Fruit fly (Drosophila melanogaster) whole organism, embryonic: ENCODE data around the gene Rnp4F.

ENCODE experiments used
- Aef1 ChIP-seq: fragments of 200-800 bp; sonication (Bioruptor generic); IDR thresholded peaks from 3 replicates; pipeline ENCODE4 v1.3.6; 2022; ENCODE audit warnings: missing biosample characterization, missing genetic modification characterization
- Atf6 ChIP-seq: fragments of 200-800 bp; sonication (Bioruptor generic); IDR thresholded peaks from 2 replicates; pipeline ENCODE4 v1.3.6; 2022; ENCODE audit warnings: missing biosample characterization, missing genetic modification characterization
- BEAF-32 ChIP-seq: fragments of 200-800 bp; sonication (Bioruptor generic); optimal IDR thresholded peaks from 3 replicates; lab custom pipeline; 2017; ENCODE audit warnings: missing biosample characterization, missing genetic modification characterization, mild to moderate bottlenecking, moderate library complexity, missing genetic modification reagents
- CG10147 ChIP-seq: fragments of 200-800 bp; sonication (Bioruptor generic); optimal IDR thresholded peaks from 2 replicates; lab custom pipeline; 2019; ENCODE audit warnings: missing biosample characterization, mild to moderate bottlenecking, missing genetic modification characterization, moderate library complexity
- CG10209 ChIP-seq: fragments of 200-800 bp; sonication (Bioruptor generic); optimal IDR thresholded peaks from 3 replicates; lab custom pipeline; 2017; ENCODE audit warnings: missing biosample characterization, mild to moderate bottlenecking, missing genetic modification characterization, missing genetic modification reagents
- CG10274 ChIP-seq: fragments of 200-800 bp; sonication (Bioruptor generic); optimal IDR thresholded peaks from 3 replicates; lab custom pipeline; 2017; ENCODE audit warnings: missing biosample characterization, mild to moderate bottlenecking, missing genetic modification characterization
- CG10321 ChIP-seq: fragments of 200-800 bp; sonication (Bioruptor generic); IDR thresholded peaks from 2 replicates; pipeline ENCODE4 v1.3.6; 2022; ENCODE audit warnings: missing biosample characterization, missing genetic modification characterization
- CG10431 ChIP-seq: fragments of 200-800 bp; sonication (Bioruptor generic); optimal IDR thresholded peaks from 3 replicates; lab custom pipeline; 2018; ENCODE audit warnings: missing biosample characterization, mild to moderate bottlenecking, missing genetic modification characterization
- CG10462 ChIP-seq: fragments of 200-800 bp; sonication (Bioruptor generic); optimal IDR thresholded peaks from 2 replicates; lab custom pipeline; 2016; ENCODE audit warnings: missing biosample characterization, missing genetic modification characterization
- CG10565 ChIP-seq: fragments of 200-800 bp; sonication (Bioruptor generic); optimal IDR thresholded peaks from 3 replicates; lab custom pipeline; 2016; ENCODE audit warnings: missing biosample characterization, mild to moderate bottlenecking, missing genetic modification characterization
- CG11456 ChIP-seq: fragments of 200-800 bp; sonication (Bioruptor generic); IDR thresholded peaks from 3 replicates; pipeline ENCODE4 v1.3.6; 2022; ENCODE audit warnings: missing biosample characterization, missing genetic modification characterization
- CG11695 ChIP-seq: fragments of 200-800 bp; sonication (Bioruptor generic); IDR thresholded peaks from 3 replicates; pipeline ENCODE4 v1.3.6; 2022; ENCODE audit warnings: missing biosample characterization, missing genetic modification characterization
- CG12391 ChIP-seq: fragments of 200-800 bp; sonication (Bioruptor generic); optimal IDR thresholded peaks from 3 replicates; lab custom pipeline; 2018; ENCODE audit warnings: missing biosample characterization, mild to moderate bottlenecking, missing genetic modification characterization, moderate library complexity
- CG14014 ChIP-seq: fragments of 200-800 bp; sonication (Bioruptor generic); IDR thresholded peaks from 2 replicates; pipeline ENCODE4 v1.3.6; 2022; ENCODE audit warnings: missing biosample characterization, missing genetic modification characterization
- CG1647 ChIP-seq: fragments of 200-800 bp; sonication (Bioruptor generic); optimal IDR thresholded peaks from 3 replicates; lab custom pipeline; 2016; ENCODE audit warnings: missing biosample characterization, missing genetic modification characterization
- CG16813 ChIP-seq: fragments of 200-800 bp; sonication (Bioruptor generic); IDR thresholded peaks from 3 replicates; pipeline ENCODE4 v1.3.6; 2022; ENCODE audit warnings: missing biosample characterization, missing genetic modification characterization; ENCODE audit not compliant: partially characterized antibody
- CG17186 ChIP-seq: fragments of 200-800 bp; sonication (Bioruptor generic); optimal IDR thresholded peaks from 3 replicates; lab custom pipeline; 2017; ENCODE audit warnings: missing biosample characterization, missing genetic modification reagents, missing genetic modification characterization
- CG18476 ChIP-seq: fragments of 200-800 bp; sonication (Bioruptor generic); optimal IDR thresholded peaks from 2 replicates; lab custom pipeline; 2016; ENCODE audit warnings: missing biosample characterization, mild to moderate bottlenecking, missing genetic modification characterization
- CG2116 ChIP-seq: fragments of 200-800 bp; sonication (Bioruptor generic); optimal IDR thresholded peaks from 3 replicates; lab custom pipeline; 2018; ENCODE audit warnings: missing biosample characterization, mild to moderate bottlenecking, missing genetic modification characterization
- CG2120 ChIP-seq: fragments of 200-800 bp; sonication (Bioruptor generic); optimal IDR thresholded peaks from 3 replicates; lab custom pipeline; 2016; ENCODE audit warnings: missing biosample characterization, missing genetic modification characterization
- CG2678 ChIP-seq: fragments of 200-800 bp; sonication (Bioruptor generic); optimal IDR thresholded peaks from 3 replicates; lab custom pipeline; 2019; ENCODE audit warnings: missing biosample characterization, mild to moderate bottlenecking, missing genetic modification characterization, moderate library complexity
- CG2889 ChIP-seq: fragments of 200-800 bp; sonication (Bioruptor generic); IDR thresholded peaks from 3 replicates; pipeline ENCODE4 v1.3.6; 2022; ENCODE audit warnings: missing biosample characterization, missing genetic modification characterization
- CG3407 ChIP-seq: fragments of 200-800 bp; sonication (Bioruptor generic); optimal IDR thresholded peaks from 2 replicates; lab custom pipeline; 2018; ENCODE audit warnings: missing biosample characterization, mild to moderate bottlenecking, missing genetic modification characterization
- CG4707 ChIP-seq: fragments of 200-800 bp; sonication (Bioruptor generic); optimal IDR thresholded peaks from 2 replicates; lab custom pipeline; 2018; ENCODE audit warnings: missing biosample characterization, mild to moderate bottlenecking, missing genetic modification characterization, moderate library complexity
- CG9437 ChIP-seq: fragments of 200-800 bp; sonication (Bioruptor generic); optimal IDR thresholded peaks from 2 replicates; lab custom pipeline; 2018; ENCODE audit warnings: missing biosample characterization, mild to moderate bottlenecking, missing genetic modification characterization
- CG9797 ChIP-seq: fragments of 200-800 bp; sonication (Bioruptor generic); optimal IDR thresholded peaks from 3 replicates; lab custom pipeline; 2018; ENCODE audit warnings: missing biosample characterization, mild to moderate bottlenecking, missing genetic modification characterization
- CG9817 ChIP-seq: fragments of 200-800 bp; sonication (Bioruptor generic); optimal IDR thresholded peaks from 2 replicates; lab custom pipeline; 2018; ENCODE audit warnings: missing biosample characterization, mild to moderate bottlenecking, missing genetic modification characterization, moderate library complexity
- CTCF ChIP-seq: fragments of 200-800 bp; sonication (Bioruptor generic); optimal IDR thresholded peaks from 2 replicates; lab custom pipeline; 2017; ENCODE audit warnings: missing biosample characterization, mild to moderate bottlenecking, missing genetic modification characterization, moderate library complexity
- Dfd ChIP-seq, 2 experiments: fragments of >200 bp; optimal IDR thresholded peaks; 2 replicates each; lab custom pipeline; 2017; ENCODE audit warnings: missing biosample characterization in 2 of 2, missing genetic modification characterization in 2 of 2
- HmgD ChIP-seq: fragments of 200-800 bp; sonication (Bioruptor generic); optimal IDR thresholded peaks from 3 replicates; lab custom pipeline; 2016; ENCODE audit warnings: missing biosample characterization, missing genetic modification characterization
- Nf-YA ChIP-seq: fragments of 200-800 bp; sonication (Bioruptor generic); IDR thresholded peaks from 2 replicates; pipeline ENCODE4 v1.3.6; 2022; ENCODE audit warnings: missing biosample characterization, missing genetic modification characterization
- Opbp ChIP-seq: fragments of 200-800 bp; sonication (Bioruptor generic); IDR thresholded peaks from 3 replicates; pipeline ENCODE4 v1.3.6; 2022; ENCODE audit warnings: missing biosample characterization, missing genetic modification characterization; ENCODE audit not compliant: partially characterized antibody
- Ptx1 ChIP-seq: fragments of 200-800 bp; sonication (Bioruptor generic); IDR thresholded peaks from 2 replicates; pipeline ENCODE4 v1.3.6; 2022; ENCODE audit warnings: missing biosample characterization, missing genetic modification characterization
- Vsx1 ChIP-seq: fragments of 200-800 bp; sonication (Bioruptor generic); optimal IDR thresholded peaks from 2 replicates; lab custom pipeline; 2017; ENCODE audit warnings: missing biosample characterization, mild to moderate bottlenecking, missing genetic modification characterization, missing genetic modification reagents
- chinmo ChIP-seq: fragments of 200-800 bp; sonication (Bioruptor generic); IDR thresholded peaks from 4 replicates; pipeline ENCODE4 v1.3.6; 2022; ENCODE audit warnings: missing biosample characterization, missing genetic modification characterization; ENCODE audit not compliant: partially characterized antibody
- crp ChIP-seq, 2 experiments: fragments of 200-800 bp; sonication (Bioruptor generic); optimal IDR thresholded peaks; 2 replicates in 1 of 2; 3 replicates in 1 of 2; lab custom pipeline; 2017; ENCODE audit warnings: missing biosample characterization in 2 of 2, missing genetic modification characterization in 2 of 2, mild to moderate bottlenecking in 1 of 2, moderate library complexity in 1 of 2
- dimm ChIP-seq: fragments of 200-800 bp; sonication (Bioruptor generic); IDR thresholded peaks from 2 replicates; pipeline ENCODE4 v1.3.6; 2022; ENCODE audit warnings: missing biosample characterization, missing genetic modification characterization
- dmrt99B ChIP-seq: fragments of 200-800 bp; sonication (Bioruptor generic); optimal IDR thresholded peaks from 2 replicates; lab custom pipeline; 2018; ENCODE audit warnings: missing biosample characterization, mild to moderate bottlenecking, missing genetic modification characterization, moderate library complexity
- en ChIP-seq: fragments of 200-800 bp; sonication (Bioruptor generic); optimal IDR thresholded peaks from 2 replicates; lab custom pipeline; 2016; ENCODE audit warnings: missing biosample characterization, missing genetic modification characterization
- fu2 ChIP-seq: fragments of 200-800 bp; sonication (Bioruptor generic); optimal IDR thresholded peaks from 2 replicates; lab custom pipeline; 2016; ENCODE audit warnings: missing biosample characterization, missing genetic modification characterization
- lilli ChIP-seq: fragments of 200-800 bp; sonication (Bioruptor generic); optimal IDR thresholded peaks from 3 replicates; lab custom pipeline; 2016; ENCODE audit warnings: missing biosample characterization, missing genetic modification characterization
- lmd ChIP-seq: fragments of 200-800 bp; sonication (Bioruptor generic); IDR thresholded peaks from 2 replicates; pipeline ENCODE4 v1.3.6; 2022; ENCODE audit warnings: missing biosample characterization, missing genetic modification characterization
- nmo ChIP-seq: fragments of 200-800 bp; sonication (Bioruptor generic); optimal IDR thresholded peaks from 2 replicates; lab custom pipeline; 2018; ENCODE audit warnings: missing biosample characterization, mild to moderate bottlenecking, missing genetic modification characterization, moderate library complexity
- otp ChIP-seq: fragments of 200-800 bp; sonication (Bioruptor generic); IDR thresholded peaks from 3 replicates; pipeline ENCODE4, ENCODE4 v1.3.6; 2022; ENCODE audit warnings: missing biosample characterization, missing genetic modification characterization
- repo ChIP-seq: fragments of 200-800 bp; sonication (Bioruptor generic); optimal IDR thresholded peaks from 2 replicates; lab custom pipeline; 2016; ENCODE audit warnings: missing biosample characterization, missing genetic modification characterization
- seq ChIP-seq: fragments of 200-800 bp; sonication (Bioruptor generic); IDR thresholded peaks from 2 replicates; pipeline ENCODE4 v1.3.6; 2022; ENCODE audit warnings: missing biosample characterization, missing genetic modification characterization
- so ChIP-seq: fragments of 200-800 bp; sonication (Bioruptor generic); IDR thresholded peaks from 3 replicates; pipeline ENCODE4 v1.3.6; 2022; ENCODE audit warnings: missing biosample characterization, missing genetic modification characterization
- ssp ChIP-seq: fragments of 200-800 bp; sonication (Bioruptor generic); IDR thresholded peaks from 2 replicates; pipeline ENCODE4 v1.3.6; 2022; ENCODE audit warnings: missing biosample characterization, missing genetic modification characterization
- tx ChIP-seq: fragments of 200-800 bp; sonication (Bioruptor generic); optimal IDR thresholded peaks from 2 replicates; lab custom pipeline; 2016; ENCODE audit warnings: missing biosample characterization, missing genetic modification characterization
- wek ChIP-seq: fragments of 200-800 bp; sonication (Bioruptor generic); optimal IDR thresholded peaks from 3 replicates; lab custom pipeline; 2018; ENCODE audit warnings: missing biosample characterization, mild to moderate bottlenecking, missing genetic modification characterization, moderate library complexity
- wor ChIP-seq: fragments of 200-800 bp; sonication (Bioruptor generic); IDR thresholded peaks from 2 replicates; pipeline ENCODE4 v1.3.6; 2022; ENCODE audit warnings: missing biosample characterization, missing genetic modification characterization

Rnp4F gene

DNA sequence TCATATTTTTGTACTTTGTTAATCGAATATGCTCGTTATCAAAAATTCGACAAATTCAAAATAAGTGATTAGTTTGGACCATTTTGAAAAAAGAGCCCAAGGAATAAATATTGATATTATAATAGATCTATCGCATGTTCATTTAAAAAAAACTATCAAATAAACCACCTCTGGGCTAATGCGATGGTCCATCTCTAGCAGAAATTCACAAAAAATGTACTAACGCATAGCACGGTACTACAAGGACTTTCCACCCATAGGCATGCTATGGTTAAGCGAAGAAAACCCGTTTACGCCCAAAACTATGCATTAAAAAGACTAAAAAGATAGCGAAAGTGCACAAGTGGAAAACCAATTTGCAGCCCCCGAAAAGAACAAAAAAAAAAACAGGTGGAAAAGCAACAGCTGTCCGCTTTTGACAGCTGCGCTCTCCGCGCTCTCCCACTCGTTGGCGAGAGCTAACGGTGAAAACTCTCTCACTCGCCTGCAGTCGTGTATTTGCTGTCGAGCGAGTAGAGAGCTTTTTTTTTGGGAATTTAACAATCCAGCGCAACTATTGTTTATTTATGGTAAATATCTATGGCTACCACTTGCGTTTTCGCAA, 9.9 kb upstream of the Rnp4F start, which contains the start of gene CanB (continued):
- TF ChIP-seq CG9817 (tag; lab: Kevin White, UChicago) (peak; percentile 5), CG2116 (GFP tag; lab: Kevin White, UChicago) (peak; percentile 60), CG17186 (no peak), CG10209 (GFP tag; lab: Kevin White, UChicago) (no peak), CG2889 (GFP tag; lab: Robert Waterston, UW) (no peak), HmgD (GFP tag; lab: Kevin White, UChicago) (no peak), Aef1 (GFP tag; lab: Robert Waterston, UW) (no peak), CG9797 (GFP tag; lab: Kevin White, UChicago) (peak; percentile 5), CG3407 (GFP tag; lab: Kevin White, UChicago) (no peak), CG9437 (GFP tag; lab: Kevin White, UChicago) (no peak), seq (no peak), Nf-YA (GFP tag; lab: Robert Waterston, UW) (no peak), CG10321 (GFP tag; lab: Robert Waterston, UW) (no peak), CG14014 (GFP tag; lab: Robert Waterston, UW) (no peak), fu2 (GFP tag; lab: Kevin White, UChicago) (no peak), wor (GFP tag; lab: Robert Waterston, UW) (no peak), en (GFP tag; lab: Kevin White, UChicago) (no peak), Vsx1 (GFP tag; lab: Kevin White, UChicago) (no peak), tx (GFP tag; lab: Kevin White, UChicago) (no peak), CG11456 (GFP tag; lab: Robert Waterston, UW) (0 out of 3 replicates have a peak, but pooled peaks have one; percentile 64), Dfd (GFP tag; optimal IDR thresholded peaks at IDR 0.05; lab: Kevin White, UChicago) (no peak), crp (GFP tag; optimal IDR thresholded peaks at IDR 0.05; lab: Kevin White, UChicago) (peak in 1 of 2 experiments; percentile 46), Opbp (GFP tag; lab: Robert Waterston, UW) (peak; percentile 53; the same call in 2 of the 3 replicates), CG10147 (GFP tag; lab: Kevin White, UChicago) (no peak), dmrt99B (no peak), otp (GFP tag; lab: Robert Waterston, UW) (no peak), lilli (GFP tag; lab: Kevin White, UChicago) (peak; percentile 16), wek (GFP tag; lab: Kevin White, UChicago) (no peak), CG11695 (GFP tag; lab: Robert Waterston, UW) (no peak), Ptx1 (GFP tag; lab: Robert Waterston, UW) (no peak), CG2678 (tag; lab: Kevin White, UChicago) (peak; percentile 9), CG4707 (no peak), CG10431 (GFP tag; lab: Kevin White, UChicago) (no peak), lmd (GFP tag; lab: Robert Waterston, UW) (0 out of 2 replicates have a peak, but pooled peaks have one; percentile 10), CG10274 (GFP tag; lab: Kevin White, UChicago) (no peak), nmo (GFP tag; lab: Kevin White, UChicago) (peak; percentile 28), CG16813 (GFP tag; lab: Robert Waterston, UW) (peak; percentile 75), CG10462 (GFP tag; lab: Kevin White, UChicago) (no peak), BEAF-32 (peak; percentile 74), repo (GFP tag; lab: Kevin White, UChicago) (no peak), CG10565 (GFP tag; lab: Kevin White, UChicago) (no peak), ssp (GFP tag; lab: Robert Waterston, UW) (no peak), so (no peak), dimm (GFP tag; lab: Robert Waterston, UW) (no peak), Atf6 (no peak), CG18476 (no peak), CTCF (GFP tag; lab: Kevin White, UChicago) (no peak), CG1647 (GFP tag; lab: Kevin White, UChicago) (no peak), CG12391 (tag; lab: Kevin White, UChicago) (peak; percentile 26), CG2120 (peak; percentile 28), chinmo (0 out of 4 replicates have a peak, but pooled peaks have one; percentile 33)
